Worm (Caenorhabditis elegans) whole organism, mixed stage, embryonic: ENCODE data around the gene gpx-5.

Experiments used
- M03D4.4 ChIP-seq: sonication (generic microtip); optimal IDR thresholded peaks from 2 replicates; lab custom pipeline; 2017; ENCODE audit warnings: mild to moderate bottlenecking, missing genetic modification characterization, missing compliant biosample characterization
- bed-3 ChIP-seq: fragments of 200-800 bp; sonication (Bioruptor generic); optimal IDR thresholded peaks from 3 replicates; lab custom pipeline; 2018; ENCODE audit warnings: mild to moderate bottlenecking, missing genetic modification characterization, moderate library complexity, missing compliant biosample characterization
- blmp-1 ChIP-seq: fragments of 150-350 bp; optimal IDR thresholded peaks from 2 replicates; lab custom pipeline; 2014; ENCODE audit warnings: missing biosample characterization, missing genetic modification characterization
- ceh-43 ChIP-seq: fragments of 200-800 bp; sonication (Bioruptor generic); optimal IDR thresholded peaks from 2 replicates; lab custom pipeline; 2018; ENCODE audit warnings: mild to moderate bottlenecking, missing genetic modification characterization, moderate library complexity, missing compliant biosample characterization
- ceh-83 ChIP-seq: fragments of 200-800 bp; sonication (Bioruptor generic); optimal IDR thresholded peaks from 2 replicates; lab custom pipeline; 2018; ENCODE audit warnings: mild to moderate bottlenecking, missing genetic modification characterization, missing compliant biosample characterization
- ces-1 ChIP-seq: fragments of 150-350 bp; optimal IDR thresholded peaks from 2 replicates; lab custom pipeline; 2014; ENCODE audit warnings: missing biosample characterization, missing genetic modification reagents, missing genetic modification characterization
- cnd-1 ChIP-seq: fragments of 200-800 bp; sonication (Bioruptor generic); optimal IDR thresholded peaks from 2 replicates; lab custom pipeline; 2018; ENCODE audit warnings: mild to moderate bottlenecking, missing genetic modification characterization, missing compliant biosample characterization
- drap-1 ChIP-seq: fragments of 200-800 bp; sonication (Bioruptor generic); optimal IDR thresholded peaks from 3 replicates; lab custom pipeline; 2018; ENCODE audit warnings: mild to moderate bottlenecking, missing genetic modification characterization, missing compliant biosample characterization
- elt-3 ChIP-seq: fragments of 150-350 bp; optimal IDR thresholded peaks from 2 replicates; lab custom pipeline; 2014; ENCODE audit warnings: missing biosample characterization, missing genetic modification characterization
- flh-1 ChIP-seq: fragments of 200-800 bp; sonication (Bioruptor generic); optimal IDR thresholded peaks from 2 replicates; lab custom pipeline; 2018; ENCODE audit warnings: mild to moderate bottlenecking, missing genetic modification characterization, moderate library complexity, missing compliant biosample characterization
- ham-2 ChIP-seq: fragments of 200-800 bp; sonication (Bioruptor generic); optimal IDR thresholded peaks from 2 replicates; lab custom pipeline; 2018; ENCODE audit warnings: mild to moderate bottlenecking, missing genetic modification characterization, missing compliant biosample characterization
- hlh-1 ChIP-seq: fragments of 150-350 bp; optimal IDR thresholded peaks from 2 replicates; lab custom pipeline; 2014; ENCODE audit warnings: missing biosample characterization, missing genetic modification reagents, missing genetic modification characterization
- lin-13 ChIP-seq: fragments of 150-350 bp; optimal IDR thresholded peaks from 2 replicates; lab custom pipeline; 2014; ENCODE audit warnings: missing biosample characterization, missing genetic modification characterization
- lin-32 ChIP-seq: fragments of 200-800 bp; sonication (Bioruptor generic); optimal IDR thresholded peaks from 2 replicates; lab custom pipeline; 2018; ENCODE audit warnings: mild to moderate bottlenecking, missing genetic modification characterization, missing compliant biosample characterization
- mab-5 ChIP-seq: fragments of 150-350 bp; optimal IDR thresholded peaks from 2 replicates; lab custom pipeline; 2014; ENCODE audit warnings: missing biosample characterization, missing genetic modification characterization
- mep-1 ChIP-seq: fragments of 150-350 bp; optimal IDR thresholded peaks from 2 replicates; lab custom pipeline; 2017; ENCODE audit warnings: missing biosample characterization, missing genetic modification reagents, missing genetic modification characterization, inconsistent platforms
- mls-2 ChIP-seq: sonication (generic microtip); optimal IDR thresholded peaks from 2 replicates; lab custom pipeline; 2016; ENCODE audit warnings: mild to moderate bottlenecking, missing genetic modification characterization, moderate library complexity, missing compliant biosample characterization
- nhr-12 ChIP-seq: fragments of 150-350 bp; optimal IDR thresholded peaks from 2 replicates; lab custom pipeline; 2014; ENCODE audit warnings: missing biosample characterization, missing genetic modification characterization
- nhr-28 ChIP-seq: fragments of 150-350 bp; optimal IDR thresholded peaks from 2 replicates; lab custom pipeline; 2014; ENCODE audit warnings: missing biosample characterization, missing genetic modification characterization
- nhr-76 ChIP-seq: sonication (generic microtip); optimal IDR thresholded peaks from 2 replicates; lab custom pipeline; 2017; ENCODE audit warnings: missing biosample characterization, missing genetic modification characterization
- sem-2 ChIP-seq: fragments of 200-800 bp; sonication (Bioruptor generic); optimal IDR thresholded peaks from 2 replicates; lab custom pipeline; 2018; ENCODE audit warnings: mild to moderate bottlenecking, missing genetic modification characterization, missing compliant biosample characterization
- snpc-4 ChIP-seq: fragments of 150-350 bp; optimal IDR thresholded peaks from 2 replicates; lab custom pipeline; 2014; ENCODE audit warnings: missing biosample characterization, missing genetic modification characterization
- sptf-1 ChIP-seq: sonication (generic microtip); optimal IDR thresholded peaks from 2 replicates; lab custom pipeline; 2017; ENCODE audit warnings: mild to moderate bottlenecking, missing genetic modification characterization, moderate library complexity, missing compliant biosample characterization
- unc-120 ChIP-seq: sonication (generic microtip); optimal IDR thresholded peaks from 2 replicates; lab custom pipeline; 2017; ENCODE audit warnings: missing genetic modification characterization, missing compliant biosample characterization; ENCODE audit not compliant: poor library complexity, severe bottlenecking
- unc-39 ChIP-seq: fragments of 150-350 bp; optimal IDR thresholded peaks from 2 replicates; lab custom pipeline; 2014; ENCODE audit warnings: missing biosample characterization, missing genetic modification characterization
- unc-62 ChIP-seq: fragments of 150-350 bp; optimal IDR thresholded peaks from 2 replicates; lab custom pipeline; 2014; ENCODE audit warnings: missing biosample characterization, missing genetic modification reagents, missing genetic modification characterization
- zip-8 ChIP-seq: fragments of 150-350 bp; optimal IDR thresholded peaks from 2 replicates; lab custom pipeline; 2014; ENCODE audit warnings: missing biosample characterization, missing genetic modification characterization
- ztf-11 ChIP-seq: fragments of 150-350 bp; optimal IDR thresholded peaks from 2 replicates; lab custom pipeline; 2014; ENCODE audit warnings: missing biosample characterization, missing genetic modification characterization

Gene gpx-5

DNA sequence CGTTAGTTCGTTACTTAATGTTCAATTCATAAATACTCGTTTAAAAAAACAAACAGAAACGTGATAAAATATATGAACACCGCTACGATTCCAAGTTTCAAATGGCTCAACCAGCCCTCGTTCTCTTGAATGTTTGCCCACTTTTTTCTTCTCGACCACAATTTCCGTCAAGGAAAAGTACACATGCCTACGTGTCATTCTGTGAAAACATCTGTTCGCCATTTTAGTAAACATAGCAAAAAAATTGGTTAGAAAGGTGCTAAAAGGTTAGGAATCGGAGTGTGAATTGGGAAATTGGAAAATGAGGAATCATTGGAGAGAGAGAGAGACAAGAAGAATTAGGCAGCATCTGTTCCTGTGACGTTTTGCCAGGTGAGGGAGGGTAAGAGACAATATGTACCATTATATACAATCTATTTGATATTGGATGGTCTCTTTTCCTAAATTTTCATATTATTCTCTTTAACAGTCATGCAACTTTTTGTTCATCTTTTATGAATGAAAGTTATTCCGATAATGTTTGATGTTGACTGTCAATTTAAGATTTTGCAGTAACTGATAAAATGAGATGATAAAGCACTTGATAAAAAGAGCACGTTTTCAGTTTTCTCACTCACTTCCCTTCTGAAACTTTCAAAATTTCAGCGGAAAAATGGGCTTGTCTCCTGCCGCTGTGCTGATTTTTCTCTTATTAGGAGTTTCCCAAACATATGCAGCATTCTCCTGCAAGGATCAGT lies 45.0 kb upstream of the gpx-5 start, which contains the start of gene nuc-1:
nuc-1 (plus strand) TSS at position 612 of the 737 bp plus-strand sequence.
- TF ChIP-seq cnd-1 (tag; lab: Kevin White, UChicago) (no peak), snpc-4 (tag; lab: Kevin White, UChicago) (no peak), ham-2 (GFP tag; lab: Kevin White, UChicago) (no peak), sptf-1 (tag; lab: Kevin White, UChicago) (no peak), lin-13 (tag; lab: Kevin White, UChicago) (no peak), M03D4.4 (tag; lab: Kevin White, UChicago) (no peak), blmp-1 (tag; lab: Kevin White, UChicago) (no peak), mab-5 (no peak), unc-120 (tag; lab: Kevin White, UChicago) (no peak), flh-1 (no peak), nhr-28 (tag; lab: Kevin White, UChicago) (no peak), unc-39 (tag; lab: Kevin White, UChicago) (no peak), mep-1 (tag; lab: Kevin White, UChicago) (no peak)

DNA sequence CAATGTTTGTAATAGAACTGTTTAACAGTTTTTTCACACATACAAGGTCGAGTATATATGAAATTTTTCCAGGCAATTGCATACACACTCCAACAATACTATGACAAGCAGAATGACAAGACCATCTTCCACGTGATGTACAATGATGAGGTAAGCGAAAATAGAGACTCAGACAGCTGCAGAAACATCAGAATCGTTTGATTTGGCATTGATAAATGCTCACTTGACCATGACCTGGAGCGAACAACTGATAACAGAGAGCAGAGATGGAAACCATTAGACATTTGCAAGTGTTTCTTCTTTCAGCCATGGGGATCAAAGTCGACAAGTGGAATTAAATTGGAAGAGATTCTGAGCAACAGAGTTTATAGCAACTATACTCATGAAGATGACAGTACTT lies 44.0 kb upstream of the gpx-5 start:
- TF ChIP-seq ztf-11, result no peak
- TF ChIP-seq snpc-4 (tag; lab: Kevin White, UChicago), result no peak
- TF ChIP-seq sem-2 (GFP tag; lab: Kevin White, UChicago), result no peak
- no peak for TF ChIP-seq mep-1 (tag; lab: Kevin White, UChicago)

ce11 chrX:9543352-9543751 lies 41.1 kb upstream of the gpx-5 start, which contains the start of gene F49E2.5:
Gene F49E2.5 (plus strand): TSS chrX:9543652.
- TF ChIP-seq hlh-1 (tag; lab: Kevin White, UChicago) (no peak), mls-2 (tag; lab: Kevin White, UChicago) (no peak), bed-3 (no peak), cnd-1 (tag; lab: Kevin White, UChicago) (no peak), ces-1 (GFP tag; lab: Kevin White, UChicago) (no peak), nhr-12 (tag; lab: Kevin White, UChicago) (no peak), mab-5 (no peak), nhr-76 (tag; lab: Kevin White, UChicago) (no peak), flh-1 (no peak), M03D4.4 (tag; lab: Kevin White, UChicago) (no peak), lin-13 (tag; lab: Kevin White, UChicago) (no peak), ceh-43 (GFP tag; lab: Kevin White, UChicago) (no peak), unc-39 (tag; lab: Kevin White, UChicago) (no peak), ceh-83 (GFP tag; lab: Kevin White, UChicago) (no peak), snpc-4 (tag; lab: Kevin White, UChicago) (no peak), zip-8 (tag; lab: Kevin White, UChicago) (no peak), drap-1 (GFP tag; lab: Kevin White, UChicago) (no peak), unc-120 (tag; lab: Kevin White, UChicago) (no peak), blmp-1 (tag; lab: Kevin White, UChicago) (no peak)
- TF ChIP-seq, all 35 proteins: peak for 0

DNA sequence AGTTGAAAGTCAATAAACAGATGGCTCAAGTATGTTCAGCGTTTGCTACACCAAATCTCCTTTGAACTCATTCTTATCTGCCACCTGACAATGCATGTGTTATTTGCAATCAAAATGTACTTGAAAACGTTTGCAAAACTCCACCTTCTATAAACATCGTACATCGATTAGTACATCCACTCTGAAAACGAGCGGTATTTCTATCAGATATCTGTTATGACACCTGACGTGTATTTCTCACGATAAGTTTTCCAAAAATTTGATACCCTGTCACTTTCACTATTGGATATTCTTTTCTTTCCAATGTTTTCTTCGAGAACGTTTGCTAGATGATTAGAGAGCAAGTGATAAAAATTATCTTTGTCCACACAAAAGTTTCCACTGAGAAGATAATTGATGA lies 40.1 kb upstream of the gpx-5 start:
- TF ChIP-seq cnd-1 (tag; lab: Kevin White, UChicago) (no peak), unc-62 (GFP tag; lab: Kevin White, UChicago) (peak; percentile 25), nhr-12 (tag; lab: Kevin White, UChicago) (no peak), hlh-1 (tag; lab: Kevin White, UChicago) (peak; percentile 17), mab-5 (no peak), lin-32 (GFP tag; lab: Kevin White, UChicago) (no peak), ceh-83 (GFP tag; lab: Kevin White, UChicago) (no peak)
- TF ChIP-seq, all 35 proteins: peak for 2

DNA sequence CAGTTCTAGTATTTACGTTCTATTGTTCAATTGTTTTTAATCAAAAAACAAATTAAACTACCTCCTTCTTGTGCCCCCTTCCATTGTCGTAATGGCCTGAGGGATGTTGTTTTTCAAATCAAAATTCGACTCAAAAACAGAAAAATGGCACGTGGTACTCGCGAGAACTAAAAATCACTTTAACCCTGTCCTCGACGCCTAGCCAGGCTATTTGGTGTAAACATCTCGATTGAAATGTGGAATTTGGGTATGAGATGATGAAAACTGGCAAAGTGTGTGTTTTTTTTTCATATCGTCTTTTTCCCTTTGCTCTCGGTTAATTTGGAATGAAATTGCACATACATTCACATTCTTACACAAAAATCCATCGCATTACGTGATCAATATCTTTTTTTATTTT lies 37.8 kb upstream of the gpx-5 start:
- TF ChIP-seq unc-120 (tag; lab: Kevin White, UChicago) (peak; percentile 4), elt-3 (tag; lab: Kevin White, UChicago) (no peak)
